Worm (Caenorhabditis elegans) whole organism, mixed stage, embryonic: ENCODE data around the gene M106.3.

Experiments used
- M03D4.4 ChIP-seq: sonication (generic microtip); optimal IDR thresholded peaks from 2 replicates; lab custom pipeline; 2017; ENCODE audit warnings: mild to moderate bottlenecking, missing genetic modification characterization, missing compliant biosample characterization
- bed-3 ChIP-seq: fragments of 200-800 bp; sonication (Bioruptor generic); optimal IDR thresholded peaks from 3 replicates; lab custom pipeline; 2018; ENCODE audit warnings: mild to moderate bottlenecking, missing genetic modification characterization, moderate library complexity, missing compliant biosample characterization
- blmp-1 ChIP-seq: fragments of 150-350 bp; optimal IDR thresholded peaks from 2 replicates; lab custom pipeline; 2014; ENCODE audit warnings: missing biosample characterization, missing genetic modification characterization
- ceh-39 ChIP-seq: fragments of 150-350 bp; optimal IDR thresholded peaks from 2 replicates; lab custom pipeline; 2014; ENCODE audit warnings: missing biosample characterization, missing genetic modification characterization
- ceh-43 ChIP-seq: fragments of 200-800 bp; sonication (Bioruptor generic); optimal IDR thresholded peaks from 2 replicates; lab custom pipeline; 2018; ENCODE audit warnings: mild to moderate bottlenecking, missing genetic modification characterization, moderate library complexity, missing compliant biosample characterization
- ceh-83 ChIP-seq: fragments of 200-800 bp; sonication (Bioruptor generic); optimal IDR thresholded peaks from 2 replicates; lab custom pipeline; 2018; ENCODE audit warnings: mild to moderate bottlenecking, missing genetic modification characterization, missing compliant biosample characterization
- ces-1 ChIP-seq: fragments of 150-350 bp; optimal IDR thresholded peaks from 2 replicates; lab custom pipeline; 2014; ENCODE audit warnings: missing biosample characterization, missing genetic modification reagents, missing genetic modification characterization
- cnd-1 ChIP-seq: fragments of 200-800 bp; sonication (Bioruptor generic); optimal IDR thresholded peaks from 2 replicates; lab custom pipeline; 2018; ENCODE audit warnings: mild to moderate bottlenecking, missing genetic modification characterization, missing compliant biosample characterization
- drap-1 ChIP-seq: fragments of 200-800 bp; sonication (Bioruptor generic); optimal IDR thresholded peaks from 3 replicates; lab custom pipeline; 2018; ENCODE audit warnings: mild to moderate bottlenecking, missing genetic modification characterization, missing compliant biosample characterization
- elt-1 ChIP-seq: sonication (generic microtip); optimal IDR thresholded peaks from 2 replicates; lab custom pipeline; 2017; ENCODE audit warnings: missing genetic modification characterization, mild to moderate bottlenecking, missing compliant biosample characterization, antibody characterized with exemption, moderate library complexity, borderline replicate concordance; ENCODE audit not compliant: insufficient read depth
- elt-3 ChIP-seq: fragments of 150-350 bp; optimal IDR thresholded peaks from 2 replicates; lab custom pipeline; 2014; ENCODE audit warnings: missing biosample characterization, missing genetic modification characterization
- flh-1 ChIP-seq: fragments of 200-800 bp; sonication (Bioruptor generic); optimal IDR thresholded peaks from 2 replicates; lab custom pipeline; 2018; ENCODE audit warnings: mild to moderate bottlenecking, missing genetic modification characterization, moderate library complexity, missing compliant biosample characterization
- ham-2 ChIP-seq: fragments of 200-800 bp; sonication (Bioruptor generic); optimal IDR thresholded peaks from 2 replicates; lab custom pipeline; 2018; ENCODE audit warnings: mild to moderate bottlenecking, missing genetic modification characterization, missing compliant biosample characterization
- hlh-1 ChIP-seq: fragments of 150-350 bp; optimal IDR thresholded peaks from 2 replicates; lab custom pipeline; 2014; ENCODE audit warnings: missing biosample characterization, missing genetic modification reagents, missing genetic modification characterization
- lin-13 ChIP-seq: fragments of 150-350 bp; optimal IDR thresholded peaks from 2 replicates; lab custom pipeline; 2014; ENCODE audit warnings: missing biosample characterization, missing genetic modification characterization
- lin-32 ChIP-seq: fragments of 200-800 bp; sonication (Bioruptor generic); optimal IDR thresholded peaks from 2 replicates; lab custom pipeline; 2018; ENCODE audit warnings: mild to moderate bottlenecking, missing genetic modification characterization, missing compliant biosample characterization
- lsy-2 ChIP-seq: fragments of 150-350 bp; optimal IDR thresholded peaks from 2 replicates; lab custom pipeline; 2014; ENCODE audit warnings: missing biosample characterization, missing genetic modification characterization
- mab-5 ChIP-seq: fragments of 150-350 bp; optimal IDR thresholded peaks from 2 replicates; lab custom pipeline; 2014; ENCODE audit warnings: missing biosample characterization, missing genetic modification characterization
- mep-1 ChIP-seq: fragments of 150-350 bp; optimal IDR thresholded peaks from 2 replicates; lab custom pipeline; 2017; ENCODE audit warnings: missing biosample characterization, missing genetic modification reagents, missing genetic modification characterization, inconsistent platforms
- mls-2 ChIP-seq: sonication (generic microtip); optimal IDR thresholded peaks from 2 replicates; lab custom pipeline; 2016; ENCODE audit warnings: mild to moderate bottlenecking, missing genetic modification characterization, moderate library complexity, missing compliant biosample characterization
- nhr-12 ChIP-seq: fragments of 150-350 bp; optimal IDR thresholded peaks from 2 replicates; lab custom pipeline; 2014; ENCODE audit warnings: missing biosample characterization, missing genetic modification characterization
- nhr-2 ChIP-seq: fragments of 150-350 bp; optimal IDR thresholded peaks from 2 replicates; lab custom pipeline; 2014; ENCODE audit warnings: missing biosample characterization, missing genetic modification characterization
- nhr-237 ChIP-seq: fragments of 150-350 bp; optimal IDR thresholded peaks from 2 replicates; lab custom pipeline; 2014; ENCODE audit warnings: missing biosample characterization, missing genetic modification characterization
- nhr-28 ChIP-seq: fragments of 150-350 bp; optimal IDR thresholded peaks from 2 replicates; lab custom pipeline; 2014; ENCODE audit warnings: missing biosample characterization, missing genetic modification characterization
- nhr-76 ChIP-seq: sonication (generic microtip); optimal IDR thresholded peaks from 2 replicates; lab custom pipeline; 2017; ENCODE audit warnings: missing biosample characterization, missing genetic modification characterization
- pha-4 ChIP-seq: fragments of 150-350 bp; optimal IDR thresholded peaks from 2 replicates; lab custom pipeline; 2018; ENCODE audit warnings: missing biosample characterization, missing genetic modification reagents, missing genetic modification characterization
- sem-2 ChIP-seq: fragments of 200-800 bp; sonication (Bioruptor generic); optimal IDR thresholded peaks from 2 replicates; lab custom pipeline; 2018; ENCODE audit warnings: mild to moderate bottlenecking, missing genetic modification characterization, missing compliant biosample characterization
- snpc-4 ChIP-seq: fragments of 150-350 bp; optimal IDR thresholded peaks from 2 replicates; lab custom pipeline; 2014; ENCODE audit warnings: missing biosample characterization, missing genetic modification characterization
- sptf-1 ChIP-seq: sonication (generic microtip); optimal IDR thresholded peaks from 2 replicates; lab custom pipeline; 2017; ENCODE audit warnings: mild to moderate bottlenecking, missing genetic modification characterization, moderate library complexity, missing compliant biosample characterization
- tbx-8 ChIP-seq: fragments of 200-800 bp; sonication (Bioruptor generic); optimal IDR thresholded peaks from 2 replicates; lab custom pipeline; 2018; ENCODE audit warnings: mild to moderate bottlenecking, missing genetic modification characterization, moderate library complexity, missing compliant biosample characterization
- unc-120 ChIP-seq: sonication (generic microtip); optimal IDR thresholded peaks from 2 replicates; lab custom pipeline; 2017; ENCODE audit warnings: missing genetic modification characterization, missing compliant biosample characterization; ENCODE audit not compliant: poor library complexity, severe bottlenecking
- unc-39 ChIP-seq: fragments of 150-350 bp; optimal IDR thresholded peaks from 2 replicates; lab custom pipeline; 2014; ENCODE audit warnings: missing biosample characterization, missing genetic modification characterization
- unc-62 ChIP-seq: fragments of 150-350 bp; optimal IDR thresholded peaks from 2 replicates; lab custom pipeline; 2014; ENCODE audit warnings: missing biosample characterization, missing genetic modification reagents, missing genetic modification characterization
- zip-8 ChIP-seq: fragments of 150-350 bp; optimal IDR thresholded peaks from 2 replicates; lab custom pipeline; 2014; ENCODE audit warnings: missing biosample characterization, missing genetic modification characterization
- ztf-11 ChIP-seq: fragments of 150-350 bp; optimal IDR thresholded peaks from 2 replicates; lab custom pipeline; 2014; ENCODE audit warnings: missing biosample characterization, missing genetic modification characterization

M106.3 gene

ce11 chrII:10838550-10838949, 22.2 kb downstream of the M106.3 start:
- TF ChIP-seq unc-120 (tag; lab: Kevin White, UChicago) (no peak), lin-32 (no peak), nhr-2 (tag; lab: Kevin White, UChicago) (no peak), lin-13 (tag; lab: Kevin White, UChicago) (no peak), tbx-8 (GFP tag; lab: Kevin White, UChicago) (no peak), mep-1 (no peak), ceh-43 (GFP tag; lab: Kevin White, UChicago) (no peak)

DNA sequence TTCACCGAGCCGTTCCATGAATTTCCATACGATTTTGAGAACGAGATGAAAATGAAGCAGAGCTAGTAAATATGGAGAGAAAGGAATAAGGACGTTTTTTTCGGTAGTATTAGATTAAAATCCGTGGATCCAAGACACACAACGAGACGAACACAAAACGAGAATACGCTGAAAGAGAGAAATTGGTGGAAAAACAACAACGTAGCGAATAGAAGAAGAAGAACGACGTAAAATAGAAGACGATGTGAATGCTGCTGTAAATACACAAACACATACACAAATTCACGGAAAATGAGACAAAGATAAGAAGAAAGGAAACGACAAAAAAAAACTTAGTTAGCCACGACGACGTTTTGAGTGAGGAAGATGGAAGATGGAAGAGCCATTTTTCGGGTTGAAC, 26.0 kb downstream of the M106.3 start:
- no peak for TF ChIP-seq unc-39
- no peak for TF ChIP-seq ham-2
- TF ChIP-seq flh-1 (GFP tag; lab: Kevin White, UChicago), result no peak

DNA sequence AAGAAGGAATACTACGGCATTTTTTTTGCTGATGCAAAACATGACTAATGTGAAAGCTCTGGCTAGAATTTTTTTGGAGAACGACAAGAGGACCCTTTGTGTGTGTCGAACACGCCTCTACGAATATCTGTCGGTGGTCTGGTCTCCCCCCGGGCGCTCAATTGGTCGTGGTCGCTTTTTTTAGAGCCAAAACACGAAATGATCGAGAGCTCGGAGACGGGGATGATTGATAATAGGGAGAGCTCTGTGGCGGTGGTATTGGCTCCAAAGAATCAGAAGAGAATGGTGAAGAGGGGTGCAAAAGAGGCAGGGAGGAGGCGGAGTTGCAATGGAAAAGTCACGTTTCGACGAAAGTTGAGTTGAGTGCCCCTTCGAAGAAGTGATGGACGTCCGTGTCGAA, 31.1 kb downstream of the M106.3 start:
- TF ChIP-seq mab-5 (tag; lab: Kevin White, UChicago) (no peak), elt-1 (no peak), mep-1 (no peak), sptf-1 (no peak), ham-2 (no peak), ceh-39 (tag; lab: Kevin White, UChicago) (no peak), pha-4 (tag; lab: Kevin White, UChicago) (no peak), sem-2 (GFP tag; lab: Kevin White, UChicago) (no peak), M03D4.4 (tag; lab: Kevin White, UChicago) (no peak), nhr-76 (tag; lab: Kevin White, UChicago) (no peak)

DNA sequence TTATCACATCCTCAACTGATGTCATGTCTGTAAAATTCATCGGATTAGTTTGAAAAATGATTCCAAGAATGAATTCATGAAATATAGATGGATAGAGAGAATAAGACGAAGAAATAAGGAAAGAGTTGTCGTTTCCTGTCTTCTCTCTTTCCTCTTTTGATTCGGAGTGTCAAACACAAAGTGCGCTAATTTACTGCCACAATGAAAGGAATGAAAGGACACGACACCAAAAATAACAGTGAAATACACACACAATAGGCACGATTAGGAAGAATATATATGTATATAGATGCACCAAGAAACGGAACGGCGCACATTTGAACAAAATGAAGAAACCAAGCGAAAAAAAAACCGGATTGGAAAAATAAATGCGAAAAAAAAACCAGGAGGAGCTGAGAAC, 31.6 kb downstream of the M106.3 start, which contains the start of gene VM106R.1:
Gene VM106R.1 (minus strand): TSS at position 101 of the 400 bp plus-strand sequence.
- TF ChIP-seq bed-3 (GFP tag; lab: Kevin White, UChicago), result no peak
- TF ChIP-seq mls-2, result no peak
- TF ChIP-seq blmp-1 (tag; lab: Kevin White, UChicago), result no peak
- TF ChIP-seq elt-1, result no peak
- no peak for TF ChIP-seq ham-2
- no peak for TF ChIP-seq ztf-11 (tag; lab: Kevin White, UChicago)
- no peak for TF ChIP-seq M03D4.4 (tag; lab: Kevin White, UChicago)
- no peak for TF ChIP-seq mep-1
- no peak for TF ChIP-seq nhr-12 (tag; lab: Kevin White, UChicago)
- no peak for TF ChIP-seq drap-1 (GFP tag; lab: Kevin White, UChicago)
- no peak for TF ChIP-seq zip-8 (tag; lab: Kevin White, UChicago)
- no peak for TF ChIP-seq lin-13 (tag; lab: Kevin White, UChicago)
- no peak for TF ChIP-seq nhr-76 (tag; lab: Kevin White, UChicago)

DNA sequence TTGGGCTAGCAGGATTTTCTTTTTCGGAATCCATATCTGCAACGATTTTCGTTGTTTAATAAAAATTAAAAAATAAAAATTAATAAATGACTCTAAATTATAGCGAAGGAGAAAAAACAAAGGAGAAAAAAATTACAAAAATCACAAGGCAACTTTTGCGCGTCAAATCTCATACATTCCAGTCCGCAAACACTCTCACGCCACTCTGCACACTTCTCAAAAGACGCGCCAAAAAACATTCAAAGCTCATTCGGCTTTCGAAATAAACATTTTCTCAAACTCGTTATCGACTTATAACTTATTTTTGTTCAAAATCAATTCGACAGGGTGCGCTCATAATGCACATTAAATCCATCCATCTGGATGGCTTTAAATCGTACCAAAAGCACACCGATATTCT, 36.7 kb downstream of the M106.3 start, which contains the start of the genes R06F6.12 and mix-1:
Gene R06F6.12 (minus strand): TSS at position 36 of the 400 bp plus-strand sequence.
Gene mix-1 (plus strand): TSS at position 201 of the 400 bp plus-strand sequence.
- TF ChIP-seq elt-3, result no peak
- TF ChIP-seq ham-2, result no peak
- TF ChIP-seq blmp-1 (tag; lab: Kevin White, UChicago), result no peak
- no peak for TF ChIP-seq mls-2
- TF ChIP-seq cnd-1 (tag; lab: Kevin White, UChicago), result no peak
- no peak for TF ChIP-seq mab-5 (tag; lab: Kevin White, UChicago)
- TF ChIP-seq elt-1, result no peak
- TF ChIP-seq mep-1, result peak; percentile 65
- TF ChIP-seq drap-1 (GFP tag; lab: Kevin White, UChicago), result peak; percentile 36
- no peak for TF ChIP-seq sem-2 (GFP tag; lab: Kevin White, UChicago)
- no peak for TF ChIP-seq zip-8 (tag; lab: Kevin White, UChicago)
- peak; percentile 5 for TF ChIP-seq unc-62 (GFP tag; lab: Kevin White, UChicago)
- peak; percentile 37 for TF ChIP-seq ces-1 (GFP tag; lab: Kevin White, UChicago)
- peak; percentile 29 for TF ChIP-seq hlh-1 (tag; lab: Kevin White, UChicago)
- TF ChIP-seq unc-39, result no peak
- TF ChIP-seq lin-13 (tag; lab: Kevin White, UChicago), result peak; percentile 45
- TF ChIP-seq lin-32, result no peak
- TF ChIP-seq lsy-2 (tag; lab: Kevin White, UChicago), result peak; percentile 65
- no peak for TF ChIP-seq flh-1 (GFP tag; lab: Kevin White, UChicago)
- TF ChIP-seq bed-3 (GFP tag; lab: Kevin White, UChicago), result no peak
- TF ChIP-seq pha-4 (tag; lab: Kevin White, UChicago), result peak; percentile 16
- peak; percentile 34 for TF ChIP-seq sptf-1
- TF ChIP-seq nhr-237 (tag; lab: Kevin White, UChicago), result peak; percentile 12
- TF ChIP-seq nhr-76 (tag; lab: Kevin White, UChicago), result no peak
- peak; percentile 24 for TF ChIP-seq M03D4.4 (tag; lab: Kevin White, UChicago)
- TF ChIP-seq ceh-83 (GFP tag; lab: Kevin White, UChicago), result no peak
- TF ChIP-seq snpc-4, result no peak
- no peak for TF ChIP-seq ztf-11 (tag; lab: Kevin White, UChicago)
- peak; percentile 14 for TF ChIP-seq ceh-39 (tag; lab: Kevin White, UChicago)
- TF ChIP-seq nhr-28, result no peak
- no peak for TF ChIP-seq ceh-43 (GFP tag; lab: Kevin White, UChicago)
- TF ChIP-seq nhr-2 (tag; lab: Kevin White, UChicago), result no peak
- TF ChIP-seq nhr-12 (tag; lab: Kevin White, UChicago), result no peak
- no peak for TF ChIP-seq unc-120 (tag; lab: Kevin White, UChicago)
- TF ChIP-seq tbx-8 (GFP tag; lab: Kevin White, UChicago), result no peak
